Worm (Caenorhabditis elegans): ENCODE data around the gene K08H2.5.

DNA sequence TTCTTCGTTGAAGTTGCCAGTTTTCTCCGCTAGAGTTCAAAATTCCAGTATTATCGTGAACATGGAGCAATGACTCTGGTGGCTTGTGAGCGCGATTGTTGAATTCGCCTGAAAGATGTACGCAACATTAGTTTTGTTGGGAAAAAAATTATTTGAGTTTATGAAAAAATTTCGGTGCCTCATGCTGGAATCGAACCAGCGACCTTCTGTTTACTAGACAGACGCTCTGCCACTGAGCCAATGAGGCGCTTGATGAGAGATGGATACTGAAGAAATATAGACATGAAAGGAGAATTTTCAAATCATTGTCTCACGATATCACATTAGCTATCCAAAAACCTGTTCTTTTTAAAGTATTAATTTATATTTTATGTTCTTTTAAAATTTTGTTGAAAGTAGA lies 41.3 kb upstream of the K08H2.5 start:
- no peak for TF ChIP-seq ceh-45 (GFP tag; IDR thresholded peaks at IDR 0.05)
- no peak for TF ChIP-seq unc-55 (GFP tag; optimal IDR thresholded peaks at IDR 0.05)
- TF ChIP-seq sox-4 (tag; optimal IDR thresholded peaks at IDR 0.05), result no peak
- TF ChIP-seq ceh-9 (tag; optimal IDR thresholded peaks at IDR 0.05), result no peak
- TF ChIP-seq ref-2 (tag; optimal IDR thresholded peaks at IDR 0.05), result no peak
- no peak for TF ChIP-seq elt-2 (tag; optimal IDR thresholded peaks at IDR 0.05)
- no peak for TF ChIP-seq pha-2 (tag; optimal IDR thresholded peaks at IDR 0.05)
- TF ChIP-seq sox-2 (GFP tag; IDR thresholded peaks at IDR 0.05), result no peak
- TF ChIP-seq tbx-2 (tag; optimal IDR thresholded peaks at IDR 0.05), result no peak
- no peak for TF ChIP-seq dmd-4 (tag; optimal IDR thresholded peaks at IDR 0.05; ENCODE audit: borderline replicate concordance)
